Fruit fly (Drosophila melanogaster) whole organism, adult: ENCODE results near the gene CG5890.

ENCODE experiments used
- CG11617 ChIP-seq: fragments of 200-800 bp; sonication (Bioruptor generic); optimal IDR thresholded peaks from 2 replicates; lab custom pipeline; 2017; ENCODE audit warnings: mild to moderate bottlenecking, missing biosample characterization, missing genetic modification reagents, missing genetic modification characterization
- CG12768 ChIP-seq: fragments of 200-800 bp; sonication (Bioruptor generic); optimal IDR thresholded peaks from 2 replicates; lab custom pipeline; 2017; ENCODE audit warnings: missing biosample characterization, missing genetic modification characterization, mild to moderate bottlenecking, moderate library complexity, missing genetic modification reagents
- CG14711 ChIP-seq: fragments of 200-800 bp; sonication (Bioruptor generic); optimal IDR thresholded peaks from 2 replicates; lab custom pipeline; 2018; ENCODE audit warnings: missing biosample characterization, mild to moderate bottlenecking, missing genetic modification characterization, moderate library complexity
- CG1620 ChIP-seq: fragments of 200-800 bp; sonication (Bioruptor generic); optimal IDR thresholded peaks from 2 replicates; lab custom pipeline; 2016; ENCODE audit warnings: missing biosample characterization, missing genetic modification characterization
- CG33017 ChIP-seq: fragments of 200-800 bp; sonication (Bioruptor generic); optimal IDR thresholded peaks from 2 replicates; lab custom pipeline; 2018; ENCODE audit warnings: missing biosample characterization, mild to moderate bottlenecking, missing genetic modification characterization, moderate library complexity
- CG5204 ChIP-seq: fragments of 200-800 bp; sonication (Bioruptor generic); optimal IDR thresholded peaks from 2 replicates; lab custom pipeline; 2016; ENCODE audit warnings: missing biosample characterization, missing genetic modification characterization
- CG7045 ChIP-seq: fragments of 200-800 bp; sonication (Bioruptor generic); optimal IDR thresholded peaks from 2 replicates; lab custom pipeline; 2017; ENCODE audit warnings: missing biosample characterization, mild to moderate bottlenecking, missing genetic modification characterization
- CG7101 ChIP-seq: fragments of 200-800 bp; sonication (Bioruptor generic); optimal IDR thresholded peaks from 2 replicates; lab custom pipeline; 2018; ENCODE audit warnings: missing biosample characterization, mild to moderate bottlenecking, missing genetic modification characterization, moderate library complexity
- Clk ChIP-seq: fragments of 200-800 bp; sonication (Bioruptor generic); optimal IDR thresholded peaks from 2 replicates; lab custom pipeline; 2017; ENCODE audit warnings: missing biosample characterization, missing genetic modification characterization
- Crg-1 ChIP-seq: fragments of 200-800 bp; sonication (Bioruptor generic); optimal IDR thresholded peaks from 2 replicates; lab custom pipeline; 2016; ENCODE audit warnings: missing biosample characterization, missing genetic modification characterization
- Hr96 ChIP-seq: fragments of 200-800 bp; sonication (Bioruptor generic); optimal IDR thresholded peaks from 2 replicates; lab custom pipeline; 2016; ENCODE audit warnings: missing biosample characterization, missing genetic modification characterization
- Mnt ChIP-seq: fragments of 200-800 bp; sonication (Bioruptor generic); optimal IDR thresholded peaks from 2 replicates; lab custom pipeline; 2016; ENCODE audit warnings: missing biosample characterization, mild to moderate bottlenecking, missing genetic modification characterization
- bab1 ChIP-seq: fragments of 200-800 bp; sonication (Bioruptor generic); optimal IDR thresholded peaks from 3 replicates; lab custom pipeline; 2019; ENCODE audit warnings: missing biosample characterization, mild to moderate bottlenecking, missing genetic modification characterization, moderate library complexity
- cic ChIP-seq: fragments of 200-800 bp; sonication (Bioruptor generic); optimal IDR thresholded peaks from 2 replicates; lab custom pipeline; 2017; ENCODE audit warnings: missing biosample characterization, mild to moderate bottlenecking, missing genetic modification characterization, moderate library complexity
- cnc ChIP-seq, 2 experiments: fragments of >200 bp; optimal IDR thresholded peaks; 2 replicates each; lab custom pipeline; 2017
- kay ChIP-seq: fragments of 200-800 bp; sonication (Bioruptor generic); peaks from one replicate; lab custom pipeline; 2016; ENCODE audit warnings: missing biosample characterization, missing genetic modification characterization, borderline replicate concordance
- ovo ChIP-seq: fragments of 200-800 bp; sonication (Bioruptor generic); optimal IDR thresholded peaks from 2 replicates; lab custom pipeline; 2016; ENCODE audit warnings: missing biosample characterization, missing genetic modification characterization
- pad ChIP-seq: fragments of 200-800 bp; sonication (Bioruptor generic); optimal IDR thresholded peaks from 3 replicates; lab custom pipeline; 2017; ENCODE audit warnings: missing biosample characterization, missing genetic modification characterization, mild to moderate bottlenecking, moderate library complexity, missing genetic modification reagents
- tj ChIP-seq: fragments of 200-800 bp; sonication (Bioruptor generic); optimal IDR thresholded peaks from 3 replicates; lab custom pipeline; 2017; ENCODE audit warnings: missing biosample characterization, mild to moderate bottlenecking, missing genetic modification characterization, moderate library complexity
- toe ChIP-seq: fragments of 200-800 bp; sonication (Bioruptor generic); optimal IDR thresholded peaks from 2 replicates; lab custom pipeline; 2016; ENCODE audit warnings: missing biosample characterization, missing genetic modification characterization

The CG5890 gene

dm6 chr3R:25830128-25830527 is 25.8 kb upstream of the CG5890 start, which contains the start of gene Sfp96F:
Gene Sfp96F, minus strand, starts transcription at chr3R:25830228.
- no peak for TF ChIP-seq CG11617
- no peak for TF ChIP-seq Crg-1 (GFP tag; lab: Kevin White, UChicago)
- TF ChIP-seq cic (GFP tag; lab: Kevin White, UChicago) = no peak
- no peak for TF ChIP-seq Clk (GFP tag; lab: Kevin White, UChicago)
- TF ChIP-seq toe (GFP tag; lab: Kevin White, UChicago) = no peak
- no peak for TF ChIP-seq tj (GFP tag; lab: Kevin White, UChicago)
- no peak for TF ChIP-seq Hr96
- TF ChIP-seq CG7101 (tag; lab: Kevin White, UChicago) = no peak
- TF ChIP-seq CG5204 (GFP tag; lab: Kevin White, UChicago) = no peak
- no peak for TF ChIP-seq cnc (optimal IDR thresholded peaks at IDR 0.05; lab: Kevin White, UChicago)
- no peak for TF ChIP-seq bab1
- no peak for TF ChIP-seq pad (GFP tag; lab: Kevin White, UChicago)
- TF ChIP-seq Mnt (GFP tag; lab: Kevin White, UChicago) = no peak
- no peak for TF ChIP-seq CG7045 (GFP tag; lab: Kevin White, UChicago)
- no peak for TF ChIP-seq kay (GFP tag; lab: Kevin White, UChicago)
- no peak for TF ChIP-seq ovo (GFP tag; lab: Kevin White, UChicago)

dm6 chr3R:25830814-25831213 is 25.1 kb upstream of the CG5890 start, which contains the start of gene Mst57Db:
Gene Mst57Db, minus strand, starts transcription at chr3R:25830914.
- no peak for TF ChIP-seq CG7045 (GFP tag; lab: Kevin White, UChicago)

- TF ChIP-seq CG11617 = no peak
- TF ChIP-seq cnc (optimal IDR thresholded peaks at IDR 0.05; lab: Kevin White, UChicago) = no peak
- TF ChIP-seq CG5204 (GFP tag; lab: Kevin White, UChicago) = no peak
- no peak for TF ChIP-seq toe (GFP tag; lab: Kevin White, UChicago)
- no peak for TF ChIP-seq CG7101 (tag; lab: Kevin White, UChicago)
- TF ChIP-seq Clk (GFP tag; lab: Kevin White, UChicago) = no peak
- TF ChIP-seq kay (GFP tag; lab: Kevin White, UChicago) = no peak
- no peak for TF ChIP-seq cic (GFP tag; lab: Kevin White, UChicago)
- TF ChIP-seq CG1620 (GFP tag; lab: Kevin White, UChicago) = no peak
- no peak for TF ChIP-seq ovo (GFP tag; lab: Kevin White, UChicago)
- TF ChIP-seq CG12768 (GFP tag; lab: Kevin White, UChicago) = no peak
- TF ChIP-seq CG33017 (tag; lab: Kevin White, UChicago) = no peak
Measured at dm6 chr3R:25831799-25832280, 24.1 kb upstream of the CG5890 start, which contains the start of the genes Mst57Da and alpha4GT2. Gene Mst57Da, minus strand, starts transcription at chr3R:25831899. Gene alpha4GT2, plus strand, starts transcription at chr3R:25832230.

- peak; percentile 84 for TF ChIP-seq ovo (GFP tag; lab: Kevin White, UChicago)
- peak; percentile 19 for TF ChIP-seq pad (GFP tag; lab: Kevin White, UChicago)
- peak; percentile 14 for TF ChIP-seq CG14711
- no peak for TF ChIP-seq Clk (GFP tag; lab: Kevin White, UChicago)
- peak; percentile 11 for TF ChIP-seq Hr96
- TF ChIP-seq CG7045 (GFP tag; lab: Kevin White, UChicago) = no peak
- no peak for TF ChIP-seq cnc (optimal IDR thresholded peaks at IDR 0.05; lab: Kevin White, UChicago)
- peak; percentile 49 for TF ChIP-seq bab1
- peak; percentile 45 for TF ChIP-seq Crg-1 (GFP tag; lab: Kevin White, UChicago)
- no peak for TF ChIP-seq CG7101 (tag; lab: Kevin White, UChicago)
- TF ChIP-seq CG1620 (GFP tag; lab: Kevin White, UChicago) = no peak
- TF ChIP-seq tj (GFP tag; lab: Kevin White, UChicago) = no peak
- no peak for TF ChIP-seq Mnt (GFP tag; lab: Kevin White, UChicago)
- TF ChIP-seq CG12768 (GFP tag; lab: Kevin White, UChicago) = no peak
Measured at dm6 chr3R:25851224-25851682, 4.7 kb upstream of the CG5890 start, which contains the start of the genes CG14545 and CG5886. Gene CG14545, minus strand, starts transcription at chr3R:25851291. Gene CG5886, plus strand, starts transcription at chr3R:25851632.

dm6 chr3R:25854825-25855224 is 1.1 kb upstream of the CG5890 start:
- TF ChIP-seq CG5204 (GFP tag; lab: Kevin White, UChicago) = no peak
- TF ChIP-seq CG7045 (GFP tag; lab: Kevin White, UChicago) = peak; percentile 25
- TF ChIP-seq CG33017 (tag; lab: Kevin White, UChicago) = peak; percentile 11

dm6 chr3R:25870389-25870788 is 14.4 kb downstream of the CG5890 start:
- TF ChIP-seq CG11617 (no peak), cic (GFP tag; lab: Kevin White, UChicago) (no peak), Hr96 (no peak), kay (GFP tag; lab: Kevin White, UChicago) (no peak)

dm6 chr3R:25876639-25877038 is 20.7 kb downstream of the CG5890 start:
- TF ChIP-seq CG7045 (GFP tag; lab: Kevin White, UChicago) (no peak), CG1620 (GFP tag; lab: Kevin White, UChicago) (no peak), ovo (GFP tag; lab: Kevin White, UChicago) (no peak), CG5204 (GFP tag; lab: Kevin White, UChicago) (no peak), Clk (GFP tag; lab: Kevin White, UChicago) (no peak), pad (GFP tag; lab: Kevin White, UChicago) (no peak), tj (GFP tag; lab: Kevin White, UChicago) (no peak), CG33017 (tag; lab: Kevin White, UChicago) (no peak), bab1 (no peak), CG14711 (no peak), Mnt (GFP tag; lab: Kevin White, UChicago) (no peak), cnc (optimal IDR thresholded peaks at IDR 0.05; lab: Kevin White, UChicago) (no peak), Crg-1 (GFP tag; lab: Kevin White, UChicago) (no peak), CG12768 (GFP tag; lab: Kevin White, UChicago) (no peak)
